Worm (Caenorhabditis elegans) whole organism, L1 larva: ENCODE data around the gene Y32B12C.1.

ENCODE experiments used
- blmp-1 ChIP-seq: fragments of 150-350 bp; optimal IDR thresholded peaks from 2 replicates; lab custom pipeline; 2014; ENCODE audit warnings: missing biosample characterization, missing genetic modification characterization
- egl-13 ChIP-seq: sonication (generic microtip); optimal IDR thresholded peaks from 2 replicates; lab custom pipeline; 2016; ENCODE audit warnings: missing genotype, missing genetic modification reagents, missing genetic modification characterization, missing compliant biosample characterization
- fkh-10 ChIP-seq: sonication (generic microtip); optimal IDR thresholded peaks from 2 replicates; lab custom pipeline; 2017; ENCODE audit warnings: missing biosample characterization, missing genetic modification reagents, missing genetic modification characterization
- fos-1 ChIP-seq: fragments of 150-350 bp; optimal IDR thresholded peaks from 2 replicates; lab custom pipeline; 2014; ENCODE audit warnings: missing biosample characterization, missing genetic modification characterization
- lin-13 ChIP-seq: fragments of 150-350 bp; optimal IDR thresholded peaks from 2 replicates; lab custom pipeline; 2014; ENCODE audit warnings: missing biosample characterization, missing genetic modification reagents, missing genetic modification characterization
- mdl-1 ChIP-seq, 2 experiments: fragments of 150-350 bp; optimal IDR thresholded peaks; 2 replicates each; lab custom pipeline; 2014 to 2017; ENCODE audit warnings: missing biosample characterization in 2 of 2, missing genetic modification characterization in 2 of 2, inconsistent platforms in 1 of 2
- nhr-12 ChIP-seq: sonication (generic microtip); optimal IDR thresholded peaks from 2 replicates; lab custom pipeline; 2017; ENCODE audit warnings: missing biosample characterization, missing genetic modification characterization
- nhr-28 ChIP-seq: fragments of 150-350 bp; optimal IDR thresholded peaks from 2 replicates; lab custom pipeline; 2014; ENCODE audit warnings: missing biosample characterization, missing genetic modification characterization
- pag-3 ChIP-seq: sonication (generic microtip); optimal IDR thresholded peaks from 2 replicates; lab custom pipeline; 2017; ENCODE audit warnings: missing genetic modification characterization, mild to moderate bottlenecking, missing compliant biosample characterization, antibody characterized with exemption, borderline replicate concordance; ENCODE audit not compliant: insufficient read depth
- snpc-4 ChIP-seq: fragments of 150-350 bp; optimal IDR thresholded peaks from 2 replicates; lab custom pipeline; 2014; ENCODE audit warnings: missing biosample characterization, missing genetic modification characterization
- sptf-1 ChIP-seq: fragments of 150-350 bp; optimal IDR thresholded peaks from 2 replicates; lab custom pipeline; 2014; ENCODE audit warnings: missing biosample characterization, missing genetic modification characterization
- ztf-11 ChIP-seq, 2 experiments: sonication (generic microtip); optimal IDR thresholded peaks; 2 replicates each; lab custom pipeline; 2016 to 2017; ENCODE audit warnings: missing genetic modification characterization in 2 of 2, missing biosample characterization in 1 of 2, missing compliant biosample characterization in 1 of 2

- TF ChIP-seq lin-13 (GFP tag; lab: Kevin White, UChicago): no peak
- TF ChIP-seq nhr-28: no peak
- TF ChIP-seq snpc-4 (tag; lab: Kevin White, UChicago): no peak
- TF ChIP-seq blmp-1 (tag; lab: Kevin White, UChicago): no peak
- no peak for TF ChIP-seq fos-1 (tag; lab: Kevin White, UChicago)
- no peak for TF ChIP-seq sptf-1 (tag; lab: Kevin White, UChicago)
- no peak for TF ChIP-seq pag-3 (tag; lab: Kevin White, UChicago)
- TF ChIP-seq nhr-12 (tag; lab: Kevin White, UChicago): no peak
- no peak for TF ChIP-seq ztf-11 (tag; optimal IDR thresholded peaks at IDR 0.05; lab: Kevin White, UChicago)
- no peak for TF ChIP-seq fkh-10 (GFP tag; lab: Kevin White, UChicago)
- no peak for TF ChIP-seq mdl-1 (tag; optimal IDR thresholded peaks at IDR 0.05; lab: Kevin White, UChicago)
- TF ChIP-seq egl-13 (tag; lab: Kevin White, UChicago): no peak
Measured at ce11 chrV:16581061-16581460, 25.4 kb upstream of the Y32B12C.1 start.
